Worm (Caenorhabditis elegans): ENCODE results near the gene C07G2.5.

The C07G2.5 gene

DNA sequence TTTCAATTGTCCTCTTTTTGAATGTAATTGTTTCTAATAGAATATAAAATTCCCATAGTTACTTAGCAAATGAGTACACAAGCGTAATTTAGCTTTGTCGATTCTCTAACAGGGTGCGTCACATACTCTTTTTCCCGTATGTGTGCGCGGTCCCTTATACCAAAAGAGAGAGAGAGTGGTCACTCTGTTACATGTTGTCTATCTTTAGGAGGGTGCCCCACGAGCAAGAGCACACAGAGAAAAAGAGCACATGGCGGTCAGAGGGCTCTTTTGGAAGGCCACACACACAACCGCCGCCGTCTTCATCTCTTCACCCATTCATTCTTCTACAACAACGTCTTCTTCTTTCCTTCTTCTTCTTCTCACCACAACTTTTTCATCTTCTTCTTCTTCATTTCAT is 15.1 kb upstream of the C07G2.5 start:
- no peak for TF ChIP-seq gei-17 (GFP tag; optimal IDR thresholded peaks at IDR 0.05)

DNA sequence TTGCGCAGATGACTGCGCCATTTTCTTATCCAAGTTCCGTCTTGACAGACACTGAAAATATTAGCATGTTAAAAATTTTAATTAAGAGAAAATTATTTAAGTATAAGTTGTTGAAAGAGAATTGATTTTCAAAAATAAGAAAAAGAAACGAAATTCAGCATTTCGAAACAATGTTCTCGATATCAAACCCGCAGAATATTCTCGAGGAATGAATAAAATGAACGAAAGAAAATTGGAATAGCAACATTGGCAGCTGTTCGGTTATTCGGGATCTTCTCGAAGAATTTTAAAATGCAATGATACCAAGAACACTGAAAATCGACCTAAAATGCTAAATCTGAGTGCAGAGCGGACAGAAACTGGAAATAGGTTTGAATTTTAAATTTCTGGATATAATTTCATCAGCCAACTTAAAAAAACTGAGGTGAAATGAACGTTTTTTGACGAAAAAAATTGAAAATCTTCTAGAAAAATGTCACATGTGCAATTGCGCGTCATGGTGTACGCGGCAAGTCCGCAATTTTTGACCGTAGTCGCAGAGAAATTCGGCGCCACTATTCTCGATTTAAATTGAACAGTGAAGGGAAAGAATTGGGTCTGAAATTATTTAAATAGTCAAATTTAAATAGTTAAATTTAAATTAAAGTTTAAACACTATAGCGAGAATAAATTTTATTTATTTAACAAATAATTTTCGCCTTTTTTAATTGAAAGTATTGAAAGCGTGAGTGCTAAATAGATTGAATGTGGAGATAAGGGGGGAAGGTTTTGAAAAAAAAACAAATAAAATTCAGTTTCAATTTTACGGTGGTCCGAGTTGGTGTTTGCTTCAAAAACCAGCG is 9.4 kb upstream of the C07G2.5 start, which contains the start of the genes cct-5 and F25F2.1:
cct-5 (minus strand) TSS at position 51 of the 842 bp plus-strand sequence.
F25F2.1 (plus strand) TSS at position 792 of the 842 bp plus-strand sequence.
- TF ChIP-seq F55B11.4 (tag; optimal IDR thresholded peaks at IDR 0.05; ENCODE audit: borderline replicate concordance, insufficient read depth), result no peak
- TF ChIP-seq D2030.7 (GFP tag; IDR thresholded peaks at IDR 0.05), result peak; percentile 92
- no peak for TF ChIP-seq lin-40 (tag; optimal IDR thresholded peaks at IDR 0.05)
- no peak for TF ChIP-seq atf-7 (tag; optimal IDR thresholded peaks at IDR 0.05)
- TF ChIP-seq gei-17 (GFP tag; optimal IDR thresholded peaks at IDR 0.05), result no peak
- peak; percentile 70 for TF ChIP-seq pbrm-1 (GFP tag; IDR thresholded peaks at IDR 0.05)
- peak; percentile 77 for TF ChIP-seq athp-1 (tag; optimal IDR thresholded peaks at IDR 0.05)
- peak; percentile 79 for TF ChIP-seq ztf-18 (tag; optimal IDR thresholded peaks at IDR 0.05)
- TF ChIP-seq xnd-1 (tag; optimal IDR thresholded peaks at IDR 0.05), result peak; percentile 82
- TF ChIP-seq ztf-22 (GFP tag; optimal IDR thresholded peaks at IDR 0.05), result no peak
- TF ChIP-seq F49E8.2 (tag; optimal IDR thresholded peaks at IDR 0.05; ENCODE audit: insufficient read depth), result peak; percentile 72
- TF ChIP-seq attf-6 (GFP tag; IDR thresholded peaks at IDR 0.05), result 0 out of 2 replicates have a peak, but pooled peaks have one; percentile 45
- no peak for TF ChIP-seq B0261.1 (tag; optimal IDR thresholded peaks at IDR 0.05)
- no peak for TF ChIP-seq sptf-2 (GFP tag; optimal IDR thresholded peaks at IDR 0.05)
- TF ChIP-seq fkh-3 (tag; optimal IDR thresholded peaks at IDR 0.05), result no peak
- no peak for TF ChIP-seq ccch-3 (GFP tag; optimal IDR thresholded peaks at IDR 0.05)
- peak; percentile 24 for TF ChIP-seq hrde-1 (tag; optimal IDR thresholded peaks at IDR 0.05; ENCODE audit: borderline replicate concordance)
- TF ChIP-seq ets-4 (GFP tag; optimal IDR thresholded peaks at IDR 0.05), result no peak
- TF ChIP-seq Y53G8AR.9 (GFP tag; conservative IDR thresholded peaks at IDR 0.05), result 0 out of 2 replicates have a peak, but pooled peaks have one; percentile 43
- no peak for TF ChIP-seq T07F8.4 (tag; optimal IDR thresholded peaks at IDR 0.05)
- no peak for TF ChIP-seq madf-10 (tag; optimal IDR thresholded peaks at IDR 0.05)
- no peak for TF ChIP-seq dpff-1 (tag; optimal IDR thresholded peaks at IDR 0.05)
- TF ChIP-seq let-607 (tag; optimal IDR thresholded peaks at IDR 0.05), result no peak
- no peak for TF ChIP-seq Y56A3A.18 (GFP tag; IDR thresholded peaks at IDR 0.05)
- TF ChIP-seq madf-8 (GFP tag; conservative IDR thresholded peaks at IDR 0.05), result peak; percentile 97
- no peak for TF ChIP-seq die-1 (tag; optimal IDR thresholded peaks at IDR 0.05)
- no peak for TF ChIP-seq nhr-120 (GFP tag; IDR thresholded peaks at IDR 0.05)
- no peak for TF ChIP-seq lin-26 (GFP tag; IDR thresholded peaks at IDR 0.05)
- peak; percentile 96 for TF ChIP-seq ceh-91 (GFP tag; IDR thresholded peaks at IDR 0.05)
- TF ChIP-seq madf-6 (GFP tag; IDR thresholded peaks at IDR 0.05), result peak; percentile 97
- peak; percentile 79 for TF ChIP-seq ekl-4 (GFP tag; IDR thresholded peaks at IDR 0.05)
- TF ChIP-seq tbp1 (GFP tag; optimal IDR thresholded peaks at IDR 0.05), result peak; percentile 70
- TF ChIP-seq ztf-28 (GFP tag; IDR thresholded peaks at IDR 0.05), result peak; percentile 43; the same call in 1 of the 2 replicates
- TF ChIP-seq hmg-1.2 (GFP tag; IDR thresholded peaks at IDR 0.05), result peak; percentile 67
- peak; percentile 96 for TF ChIP-seq dpl-1 (GFP tag; optimal IDR thresholded peaks at IDR 0.05)
- no peak for TF ChIP-seq Y53F4B.3 (GFP tag; IDR thresholded peaks at IDR 0.05)
- TF ChIP-seq ztf-26 (tag; optimal IDR thresholded peaks at IDR 0.05), result no peak
- TF ChIP-seq nhr-27 (tag; optimal IDR thresholded peaks at IDR 0.05), result no peak
- peak in 2 of 3 experiments; percentile 62 to 66 for TF ChIP-seq lin-35 (GFP tag; optimal IDR thresholded peaks at IDR 0.05)
- TF ChIP-seq sdz-38 (tag; optimal IDR thresholded peaks at IDR 0.05), result no peak
- peak; percentile 93 for TF ChIP-seq dox-1 (GFP tag; IDR thresholded peaks at IDR 0.05)
- peak; percentile 59 for TF ChIP-seq attf-5 (GFP tag; optimal IDR thresholded peaks at IDR 0.05)
- TF ChIP-seq rec-8 (tag; optimal IDR thresholded peaks at IDR 0.05), result no peak
- TF ChIP-seq madf-3 (GFP tag; IDR thresholded peaks at IDR 0.05), result peak; percentile 82; the same call in 1 of the 2 replicates
